Fruit fly (Drosophila melanogaster): ENCODE data around the gene CG16762.

CG16762 gene

dm6 chr3L:2425687-2426086 lies 49.7 kb downstream of the CG16762 start:
- TF ChIP-seq CG8478 (optimal IDR thresholded peaks at IDR 0.05) (no peak), CTCF (optimal IDR thresholded peaks at IDR 0.05) (no peak)
